Worm (Caenorhabditis elegans) whole organism, L4/young adult: ENCODE results near the gene C03G6.6.
"Not testable (repeated sequence)": the region's sequence is repeated elsewhere in the genome, so short reads cannot be mapped to it uniquely, and the experiment has no call there.

Source experiments
- W03F9.2 ChIP-seq: fragments of 150-350 bp; optimal IDR thresholded peaks from 2 replicates; lab custom pipeline; 2014; ENCODE audit warnings: missing biosample characterization, missing genetic modification characterization
- dao-5 ChIP-seq: sonication (generic microtip); optimal IDR thresholded peaks from 2 replicates; lab custom pipeline; 2016; ENCODE audit warnings: missing genotype, missing genetic modification characterization, moderate library complexity, missing compliant biosample characterization
- him-1 ChIP-seq: sonication (generic microtip); optimal IDR thresholded peaks from 2 replicates; lab custom pipeline; 2016; ENCODE audit warnings: missing genotype, missing genetic modification reagents, missing genetic modification characterization, missing compliant biosample characterization

C03G6.6 gene

DNA sequence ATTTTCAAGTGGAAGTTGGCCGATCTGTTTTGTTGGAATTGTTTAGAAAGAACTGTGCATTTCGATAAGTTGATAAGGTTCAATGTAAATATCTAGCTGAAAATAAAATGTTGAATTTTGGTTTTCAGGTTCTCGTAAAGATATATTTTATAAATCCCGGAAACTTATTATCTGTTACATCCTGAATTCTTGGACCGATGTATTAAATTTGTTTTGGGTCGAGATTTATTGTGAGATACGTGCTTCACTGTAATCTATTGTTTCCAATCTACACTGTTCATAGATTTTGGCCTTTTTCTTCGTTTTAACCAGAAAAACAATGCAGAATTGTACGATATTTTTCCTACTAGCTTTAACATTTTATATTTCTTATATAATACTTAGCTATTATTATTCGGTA lies at the start of gene C03G6.6:
Gene C03G6.6 (plus strand): TSS at position 301 of the 400 bp plus-strand sequence.
- TF ChIP-seq him-1 (tag; lab: Kevin White, UChicago), result no peak
- no peak for TF ChIP-seq dao-5 (tag; lab: Kevin White, UChicago)
- no peak for TF ChIP-seq W03F9.2 (tag; lab: Kevin White, UChicago)

DNA sequence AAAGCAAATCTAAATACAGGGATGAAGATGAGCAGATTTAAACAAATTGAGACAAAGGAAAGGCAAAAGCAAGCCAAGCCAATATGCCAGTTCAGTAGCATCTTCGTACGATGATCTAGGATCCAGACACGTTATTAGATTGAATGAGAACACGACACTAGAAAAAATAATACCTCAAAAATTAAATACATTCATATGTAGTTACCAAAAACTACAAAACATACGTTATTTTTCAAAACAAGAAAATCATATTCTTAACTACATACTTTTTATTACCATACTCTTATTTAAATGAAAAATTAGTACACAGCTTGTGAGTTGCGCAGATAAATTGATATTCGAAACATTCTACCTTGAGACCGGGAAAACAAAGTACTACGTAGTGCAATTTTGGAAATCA lies 44.0 kb upstream of the C03G6.6 start, which contains the start of gene srx-6:
Gene srx-6 (minus strand): TSS at position 101 of the 400 bp plus-strand sequence.
- no peak for TF ChIP-seq dao-5 (tag; lab: Kevin White, UChicago)
- no peak for TF ChIP-seq W03F9.2 (tag; lab: Kevin White, UChicago)
- no peak for TF ChIP-seq him-1 (tag; lab: Kevin White, UChicago)

DNA sequence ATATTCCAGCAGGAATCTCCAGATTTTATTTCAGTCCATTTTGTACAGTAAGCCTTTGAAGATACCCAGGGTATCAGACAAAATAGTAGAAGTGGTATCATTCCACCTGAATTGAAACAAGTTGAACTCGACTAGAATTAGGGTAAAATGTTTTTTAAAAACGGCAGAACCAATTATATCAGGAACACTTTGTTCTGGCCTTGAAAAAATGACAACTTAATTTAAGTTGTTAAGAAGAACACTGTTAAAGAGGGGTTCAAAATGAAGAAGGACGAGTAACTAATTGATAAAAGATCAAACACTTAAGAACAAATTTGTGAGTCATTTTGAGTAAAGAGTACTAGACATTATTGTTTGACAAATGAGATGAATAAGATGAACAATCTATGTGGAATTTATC lies 36.3 kb upstream of the C03G6.6 start, which contains the start of gene lmd-4:
Gene lmd-4 (minus strand): TSS at position 101 of the 400 bp plus-strand sequence.
- TF ChIP-seq him-1 (tag; lab: Kevin White, UChicago) (no peak), dao-5 (tag; lab: Kevin White, UChicago) (no peak), W03F9.2 (tag; lab: Kevin White, UChicago) (no peak)

DNA sequence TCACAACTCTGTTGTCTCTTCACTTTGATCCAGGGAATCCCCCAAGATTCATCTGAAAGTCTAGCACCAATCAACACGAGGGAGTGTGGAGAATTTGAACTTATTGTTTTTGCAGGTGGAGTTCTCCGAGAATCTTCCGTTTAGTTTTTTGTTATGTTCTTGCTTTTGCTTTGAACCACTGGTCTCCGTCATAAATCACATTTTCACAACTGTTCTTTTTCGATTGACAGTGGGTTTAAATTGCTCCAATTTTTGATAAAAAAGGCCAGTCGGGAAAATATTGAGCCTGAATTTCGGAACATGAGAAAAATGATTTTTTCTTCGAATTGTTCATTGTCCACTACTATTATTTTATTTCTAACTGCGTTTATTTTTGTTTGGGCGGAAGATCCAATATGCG lies 35.3 kb upstream of the C03G6.6 start, which contains the start of gene F10G2.10:
Gene F10G2.10 (plus strand): TSS at position 301 of the 400 bp plus-strand sequence.
- TF ChIP-seq him-1 (tag; lab: Kevin White, UChicago) (no peak), W03F9.2 (tag; lab: Kevin White, UChicago) (no peak), dao-5 (tag; lab: Kevin White, UChicago) (no peak)

DNA sequence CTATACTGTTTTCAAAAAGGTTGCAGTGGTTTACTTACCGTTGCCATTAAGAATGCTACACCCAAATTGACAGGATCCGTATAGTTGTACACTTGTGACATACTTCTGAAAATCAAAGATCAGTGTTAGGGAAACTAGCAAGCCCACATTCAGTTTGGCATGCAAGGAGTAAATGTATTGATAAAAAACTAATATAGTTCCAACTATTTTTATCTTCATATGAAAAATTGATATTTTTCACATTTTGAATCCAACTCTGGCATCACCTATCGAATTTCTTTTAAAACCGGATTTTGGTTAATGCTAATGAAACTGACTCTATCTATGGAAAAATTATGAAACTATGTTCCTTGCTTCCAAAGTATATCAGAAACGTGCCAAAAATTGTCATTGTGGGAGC lies 31.9 kb upstream of the C03G6.6 start, which contains the start of gene srx-92:
Gene srx-92 (minus strand): TSS at position 101 of the 400 bp plus-strand sequence.
- TF ChIP-seq dao-5 (tag; lab: Kevin White, UChicago), result no peak
- no peak for TF ChIP-seq W03F9.2 (tag; lab: Kevin White, UChicago)
- no peak for TF ChIP-seq him-1 (tag; lab: Kevin White, UChicago)

DNA sequence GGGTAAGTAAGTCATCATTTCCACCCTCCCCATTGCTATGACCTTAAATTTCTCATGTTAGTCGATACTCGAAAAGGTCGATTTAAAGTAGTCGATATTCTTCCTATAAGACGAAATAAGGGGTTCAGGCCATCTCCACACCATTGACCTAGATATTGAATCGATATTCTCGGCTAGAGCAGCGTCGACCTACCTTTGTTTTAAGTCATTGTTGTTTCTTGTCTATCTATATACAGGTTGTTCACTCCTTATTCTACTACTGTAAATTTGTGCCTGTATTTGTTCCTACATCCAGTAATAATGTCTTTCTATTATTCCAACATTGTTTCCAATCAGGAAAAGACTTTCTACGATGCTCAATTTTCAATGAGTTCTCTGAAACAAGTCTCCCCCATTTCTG lies 30.3 kb upstream of the C03G6.6 start, which contains the start of gene F10G2.4:
Gene F10G2.4 (plus strand): TSS at position 301 of the 400 bp plus-strand sequence.
- no peak for TF ChIP-seq him-1 (tag; lab: Kevin White, UChicago)
- no peak for TF ChIP-seq W03F9.2 (tag; lab: Kevin White, UChicago)
- TF ChIP-seq dao-5 (tag; lab: Kevin White, UChicago), result no peak

DNA sequence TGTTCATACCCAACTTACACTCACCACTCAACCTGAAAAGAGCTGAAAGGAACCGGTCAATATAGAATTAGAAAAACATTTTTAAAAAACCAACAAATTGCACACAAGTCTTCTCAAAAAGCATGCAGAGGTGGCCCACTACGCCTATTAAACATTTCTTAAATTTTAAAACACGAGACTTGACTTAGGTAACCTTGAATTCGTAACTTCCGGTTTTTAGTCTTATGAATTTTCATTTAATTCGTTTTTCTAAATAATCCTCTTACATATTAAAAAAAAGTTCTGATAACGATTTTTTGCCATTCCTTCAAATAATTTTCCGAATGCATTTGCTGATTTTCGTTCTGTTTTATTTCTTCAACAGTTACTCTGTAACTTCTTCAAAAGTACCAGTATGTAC lies 29.1 kb upstream of the C03G6.6 start, which contains the start of gene clec-7:
Gene clec-7 (plus strand): TSS at position 301 of the 400 bp plus-strand sequence.
- TF ChIP-seq him-1 (tag; lab: Kevin White, UChicago) (no peak), W03F9.2 (tag; lab: Kevin White, UChicago) (no peak), dao-5 (tag; lab: Kevin White, UChicago) (no peak)

DNA sequence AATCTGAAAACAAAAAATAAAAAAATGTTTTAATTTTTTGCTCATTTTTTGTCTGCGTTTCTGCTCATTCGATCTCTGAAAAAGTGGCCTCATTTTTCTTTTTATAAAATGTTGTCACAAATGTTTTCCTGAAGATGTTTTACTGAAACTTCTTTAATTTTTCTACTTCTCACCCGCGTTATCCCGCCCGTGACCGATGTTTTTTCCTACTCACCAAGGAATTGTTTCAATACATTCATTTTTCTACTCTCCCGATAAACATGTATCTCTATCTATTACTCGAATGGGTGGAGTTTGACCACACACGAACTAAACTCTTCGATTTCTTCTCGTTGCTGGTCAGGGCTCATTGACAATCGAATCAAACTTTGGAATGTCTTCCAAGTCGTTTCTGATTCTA lies 26.4 kb upstream of the C03G6.6 start, which contains the start of gene F10G2.2:
Gene F10G2.2 (plus strand): TSS at position 301 of the 400 bp plus-strand sequence.
- TF ChIP-seq W03F9.2 (tag; lab: Kevin White, UChicago) (no peak), dao-5 (tag; lab: Kevin White, UChicago) (no peak), him-1 (tag; lab: Kevin White, UChicago) (no peak)

DNA sequence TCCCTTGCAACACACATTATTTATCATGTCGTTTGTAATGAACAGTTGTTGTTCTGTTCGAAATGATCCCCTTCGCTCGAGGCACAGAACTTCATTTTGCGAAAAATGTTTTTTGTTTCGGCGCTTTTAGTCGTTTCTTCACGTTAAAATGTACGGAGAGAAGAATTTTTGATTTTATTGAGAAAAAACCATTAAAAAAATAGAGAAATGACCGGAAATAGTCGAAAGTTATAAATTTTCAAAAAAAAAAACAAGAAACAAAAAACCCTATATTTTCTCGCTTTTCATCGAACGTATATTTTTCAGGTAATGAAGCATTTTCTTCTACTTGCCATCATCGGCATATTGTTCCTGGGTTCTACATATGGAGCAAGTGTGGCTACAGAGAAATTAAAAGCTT lies 25.0 kb upstream of the C03G6.6 start, which contains the start of gene F10G2.1:
Gene F10G2.1 (plus strand): TSS at position 301 of the 400 bp plus-strand sequence.
- TF ChIP-seq him-1 (tag; lab: Kevin White, UChicago) (no peak), W03F9.2 (tag; lab: Kevin White, UChicago) (no peak), dao-5 (tag; lab: Kevin White, UChicago) (no peak)

DNA sequence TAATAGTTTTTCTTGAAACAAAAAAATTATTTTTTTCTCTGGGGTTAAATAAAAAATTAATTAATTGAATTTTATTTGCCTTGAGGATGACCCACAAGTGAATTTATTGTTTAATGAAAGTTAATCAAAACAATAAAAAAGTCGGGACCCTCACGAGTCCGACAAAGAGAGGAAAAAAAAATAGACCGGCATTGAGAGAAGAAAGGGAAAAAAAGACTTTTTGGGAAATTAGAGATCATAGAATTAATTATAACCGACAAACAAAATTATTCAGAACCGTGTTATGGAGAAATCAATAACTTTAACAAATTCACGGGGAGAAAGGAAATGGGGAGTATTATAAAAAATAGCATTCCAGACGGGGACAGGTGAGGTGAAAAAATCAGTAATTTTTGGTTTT lies 20.0 kb upstream of the C03G6.6 start, which contains the start of gene F10G2.7:
Gene F10G2.7 (minus strand): TSS at position 101 of the 400 bp plus-strand sequence.
- TF ChIP-seq W03F9.2, dao-5, him-1 (tag; lab: Kevin White, UChicago): not testable (repeated sequence)

DNA sequence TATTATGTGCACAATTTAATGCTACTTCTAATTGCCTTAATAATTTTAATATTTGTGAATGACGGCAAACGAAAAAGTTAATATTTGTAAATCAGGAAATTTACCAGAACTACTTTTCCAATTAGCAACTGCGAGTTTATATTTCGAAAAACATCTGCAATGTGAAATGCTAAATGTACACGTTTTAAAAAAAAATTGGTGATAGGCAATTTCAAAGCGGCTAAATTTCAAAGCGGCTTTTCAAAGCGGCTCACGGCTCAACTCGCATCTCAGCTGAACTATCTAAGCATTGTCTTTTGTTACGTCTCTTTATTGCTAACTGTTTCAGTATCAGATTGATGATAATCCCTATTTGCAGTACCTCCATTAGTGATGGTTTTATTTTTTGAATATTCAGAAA lies 17.4 kb upstream of the C03G6.6 start, which contains the start of gene srh-187:
Gene srh-187 (minus strand): TSS at position 101 of the 400 bp plus-strand sequence.
- TF ChIP-seq him-1 (tag; lab: Kevin White, UChicago) (no peak), dao-5 (tag; lab: Kevin White, UChicago) (no peak), W03F9.2 (tag; lab: Kevin White, UChicago) (no peak)

DNA sequence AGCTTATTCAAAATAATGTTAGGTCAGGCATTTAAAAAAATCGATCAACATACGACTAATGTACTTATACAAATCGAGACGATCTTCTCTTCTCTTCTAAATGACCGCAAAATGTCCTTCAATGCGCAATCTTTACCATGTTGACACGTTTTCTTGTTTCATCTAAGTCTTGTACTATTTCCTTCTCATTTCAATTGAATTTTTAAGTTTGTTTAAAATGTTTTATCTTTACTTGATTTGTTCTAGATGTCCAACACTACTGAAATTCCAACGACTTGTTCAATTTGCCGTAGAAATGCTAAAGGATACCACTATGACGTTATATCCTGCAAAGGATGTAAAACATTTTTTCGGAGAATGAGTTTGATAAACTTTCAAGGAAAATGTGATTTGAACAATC lies 15.3 kb upstream of the C03G6.6 start, which contains the start of the genes nhr-263 and nhr-148:
Gene nhr-263 (minus strand): TSS at position 101 of the 400 bp plus-strand sequence.
Gene nhr-148 (plus strand): TSS at position 215 of the 400 bp plus-strand sequence.
- TF ChIP-seq him-1 (tag; lab: Kevin White, UChicago) (no peak), dao-5 (tag; lab: Kevin White, UChicago) (no peak)

DNA sequence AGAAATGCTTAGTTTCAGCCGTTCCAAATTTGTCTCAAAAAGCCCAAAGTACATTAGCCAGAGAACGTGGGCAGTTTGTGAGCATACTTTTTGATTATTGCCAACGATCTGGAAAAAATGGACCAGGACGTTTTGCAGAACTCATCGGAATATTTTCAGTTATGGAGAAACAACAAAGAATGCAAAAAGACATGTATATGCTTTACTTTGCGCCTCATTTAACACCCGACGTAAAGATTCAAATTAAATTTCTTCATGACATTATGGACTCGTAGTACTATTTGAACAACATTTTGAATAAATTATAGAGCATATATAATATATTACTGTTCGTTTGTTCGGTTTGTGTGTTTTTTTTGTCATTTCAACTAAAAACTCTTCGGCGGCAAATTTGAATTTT lies 13.7 kb upstream of the C03G6.6 start, which contains the start of gene srh-244:
Gene srh-244 (plus strand): TSS at position 301 of the 400 bp plus-strand sequence.
- no peak for TF ChIP-seq W03F9.2 (tag; lab: Kevin White, UChicago)
- no peak for TF ChIP-seq him-1 (tag; lab: Kevin White, UChicago)
- TF ChIP-seq dao-5 (tag; lab: Kevin White, UChicago), result no peak
